Worm (Caenorhabditis elegans) whole organism, young adult: Measurements from ENCODE around the gene best-19.
A peak's percentile ranks its signal among the peaks of the same experiment; 100 is the strongest.

Experiments used
- B0336.3 ChIP-seq: fragments of 200-800 bp; sonication (Bioruptor generic); IDR thresholded peaks from 2 replicates; pipeline ENCODE4 v1.3.6; 2022; ENCODE audit warnings: missing genetic modification characterization, missing compliant biosample characterization
- F10E7.11 ChIP-seq: sonication (generic microtip); optimal IDR thresholded peaks from 2 replicates; lab custom pipeline; 2017; ENCODE audit warnings: mild to moderate bottlenecking, missing genetic modification characterization, moderate library complexity, missing compliant biosample characterization
- F22D6.2 ChIP-seq: sonication (generic microtip); optimal IDR thresholded peaks from 2 replicates; lab custom pipeline; 2016; ENCODE audit warnings: mild to moderate bottlenecking, missing genetic modification characterization, missing compliant biosample characterization
- F39B2.1 ChIP-seq: fragments of 200-800 bp; sonication (Bioruptor generic); IDR thresholded peaks from 2 replicates; pipeline ENCODE4 v1.3.6; 2022; ENCODE audit warnings: missing genetic modification reagents, missing genetic modification characterization, missing compliant biosample characterization
- F55B11.4 ChIP-seq: sonication (generic microtip); optimal IDR thresholded peaks from 2 replicates; lab custom pipeline; 2016; ENCODE audit warnings: missing compliant biosample characterization, missing genetic modification characterization, borderline replicate concordance; ENCODE audit not compliant: insufficient read depth
- akir-1 ChIP-seq: fragments of 200-800 bp; sonication (Bioruptor generic); optimal IDR thresholded peaks from 2 replicates; lab custom pipeline; 2018; ENCODE audit warnings: mild to moderate bottlenecking, missing genetic modification characterization, moderate library complexity, missing compliant biosample characterization
- atf-7 ChIP-seq: sonication (generic microtip); optimal IDR thresholded peaks from 2 replicates; lab custom pipeline; 2017; ENCODE audit warnings: mild to moderate bottlenecking, missing genetic modification characterization, missing compliant biosample characterization
- athp-1 ChIP-seq: sonication (generic microtip); optimal IDR thresholded peaks from 2 replicates; lab custom pipeline; 2017; ENCODE audit warnings: mild to moderate bottlenecking, missing genetic modification characterization, missing compliant biosample characterization
- ccch-3 ChIP-seq: fragments of 200-800 bp; sonication (Bioruptor generic); optimal IDR thresholded peaks from 2 replicates; lab custom pipeline; 2018; ENCODE audit warnings: mild to moderate bottlenecking, missing genetic modification characterization, missing compliant biosample characterization
- ceh-58 ChIP-seq: fragments of 200-800 bp; sonication (Bioruptor generic); IDR thresholded peaks from 2 replicates; pipeline ENCODE4 v1.3.6; 2022; ENCODE audit warnings: missing genetic modification characterization, missing compliant biosample characterization
- dox-1 ChIP-seq: fragments of 200-800 bp; sonication (Bioruptor generic); IDR thresholded peaks from 2 replicates; pipeline ENCODE4 v1.3.6; 2022; ENCODE audit warnings: missing genetic modification reagents, missing genetic modification characterization, missing compliant biosample characterization
- dpff-1 ChIP-seq: sonication (generic microtip); optimal IDR thresholded peaks from 2 replicates; lab custom pipeline; 2017; ENCODE audit warnings: mild to moderate bottlenecking, missing genetic modification characterization, missing compliant biosample characterization
- dpl-1 ChIP-seq: fragments of 150-350 bp; optimal IDR thresholded peaks from 2 replicates; lab custom pipeline; 2014; ENCODE audit warnings: missing biosample characterization, missing genetic modification reagents, missing genetic modification characterization
- efl-1 ChIP-seq: fragments of 150-350 bp; optimal IDR thresholded peaks from 2 replicates; lab custom pipeline; 2014; ENCODE audit warnings: missing biosample characterization, missing genetic modification reagents, missing genetic modification characterization
- egl-44 ChIP-seq: fragments of 200-800 bp; sonication (Bioruptor generic); IDR thresholded peaks from 2 replicates; pipeline ENCODE4 v1.3.6; 2022; ENCODE audit warnings: missing genetic modification reagents, missing genetic modification characterization, missing compliant biosample characterization
- gei-17 ChIP-seq: fragments of 200-800 bp; sonication (Bioruptor generic); optimal IDR thresholded peaks from 2 replicates; lab custom pipeline; 2018; ENCODE audit warnings: mild to moderate bottlenecking, missing genetic modification characterization, missing compliant biosample characterization
- him-1 ChIP-seq: sonication (generic microtip); optimal IDR thresholded peaks from 2 replicates; lab custom pipeline; 2016; ENCODE audit warnings: missing genotype, missing genetic modification reagents, missing genetic modification characterization, missing compliant biosample characterization
- hmg-1.2 ChIP-seq: fragments of 200-800 bp; sonication (Bioruptor generic); IDR thresholded peaks from 2 replicates; pipeline ENCODE4 v1.3.6; 2022; ENCODE audit warnings: missing genetic modification reagents, missing genetic modification characterization, missing compliant biosample characterization
- hsf-1 ChIP-seq: fragments of 200-800 bp; sonication (Bioruptor generic); IDR thresholded peaks from 2 replicates; pipeline ENCODE4 v1.3.6; 2022; ENCODE audit warnings: missing genetic modification reagents, missing genetic modification characterization, missing compliant biosample characterization
- lin-26 ChIP-seq: fragments of 200-800 bp; sonication (Bioruptor generic); IDR thresholded peaks from 2 replicates; pipeline ENCODE4 v1.3.6; 2022; ENCODE audit warnings: missing genetic modification reagents, missing genetic modification characterization, missing compliant biosample characterization
- lin-35 ChIP-seq, 3 experiments: fragments of 150-350 bp in 2 of 3; sonication (generic microtip) in 1 of 3; optimal IDR thresholded peaks; 2 replicates each; lab custom pipeline; 2014 to 2018; ENCODE audit warnings: missing biosample characterization in 3 of 3, missing genetic modification characterization in 3 of 3, missing genetic modification reagents in 3 of 3
- lin-40 ChIP-seq: sonication (generic microtip); optimal IDR thresholded peaks from 2 replicates; lab custom pipeline; 2016; ENCODE audit warnings: missing genetic modification characterization, mild to moderate bottlenecking, missing compliant biosample characterization, missing genotype, missing genetic modification reagents
- lsl-1 ChIP-seq: fragments of 200-800 bp; sonication (Bioruptor generic); optimal IDR thresholded peaks from 2 replicates; lab custom pipeline; 2018; ENCODE audit warnings: mild to moderate bottlenecking, missing genetic modification characterization, moderate library complexity, missing compliant biosample characterization
- mxl-1 ChIP-seq: sonication (generic microtip); optimal IDR thresholded peaks from 2 replicates; lab custom pipeline; 2016; ENCODE audit warnings: missing genetic modification characterization, missing compliant biosample characterization
- rec-8 ChIP-seq, 2 experiments: sonication (generic microtip); optimal IDR thresholded peaks; 2 replicates each; lab custom pipeline; 2016; ENCODE audit warnings: mild to moderate bottlenecking in 2 of 2, missing genetic modification characterization in 2 of 2, missing genetic modification reagents in 2 of 2, missing genotype in 2 of 2, missing biosample characterization in 1 of 2, missing compliant biosample characterization in 1 of 2, moderate library complexity in 1 of 2
- rpc-1 ChIP-seq, 2 experiments: fragments of 150-350 bp in 1 of 2; sonication (generic microtip) in 1 of 2; optimal IDR thresholded peaks; 2 replicates each; lab custom pipeline; 2014 to 2018; ENCODE audit warnings: missing biosample characterization in 1 of 2, missing genetic modification characterization in 1 of 2, missing genetic modification reagents in 1 of 2, missing genotype in 1 of 2
- sdz-38 ChIP-seq: sonication (generic microtip); optimal IDR thresholded peaks from 2 replicates; lab custom pipeline; 2016; ENCODE audit warnings: missing genotype, missing genetic modification characterization, missing compliant biosample characterization
- sea-2 ChIP-seq: fragments of 200-800 bp; sonication (Bioruptor generic); IDR thresholded peaks from 2 replicates; pipeline ENCODE4 v1.3.6; 2022; ENCODE audit warnings: missing genetic modification characterization, missing compliant biosample characterization
- somi-1 ChIP-seq: fragments of 200-800 bp; sonication (Bioruptor generic); optimal IDR thresholded peaks from 2 replicates; lab custom pipeline; 2018; ENCODE audit warnings: mild to moderate bottlenecking, missing genetic modification characterization, missing compliant biosample characterization
- tbp1 ChIP-seq: fragments of 200-800 bp; sonication (Bioruptor generic); optimal IDR thresholded peaks from 2 replicates; lab custom pipeline; 2018; ENCODE audit warnings: mild to moderate bottlenecking, missing genetic modification characterization, missing compliant biosample characterization
- ztf-22 ChIP-seq: fragments of 200-800 bp; sonication (Bioruptor generic); optimal IDR thresholded peaks from 2 replicates; lab custom pipeline; 2018; ENCODE audit warnings: mild to moderate bottlenecking, missing genetic modification characterization, moderate library complexity, missing compliant biosample characterization
- ztf-26 ChIP-seq: sonication (generic microtip); optimal IDR thresholded peaks from 2 replicates; lab custom pipeline; 2017; ENCODE audit warnings: missing genetic modification characterization, missing compliant biosample characterization
- ztf-28 ChIP-seq: fragments of 200-800 bp; sonication (Bioruptor generic); IDR thresholded peaks from 2 replicates; pipeline ENCODE4 v1.3.6; 2022; ENCODE audit warnings: missing genetic modification reagents, missing genetic modification characterization, missing compliant biosample characterization

best-19 gene

DNA sequence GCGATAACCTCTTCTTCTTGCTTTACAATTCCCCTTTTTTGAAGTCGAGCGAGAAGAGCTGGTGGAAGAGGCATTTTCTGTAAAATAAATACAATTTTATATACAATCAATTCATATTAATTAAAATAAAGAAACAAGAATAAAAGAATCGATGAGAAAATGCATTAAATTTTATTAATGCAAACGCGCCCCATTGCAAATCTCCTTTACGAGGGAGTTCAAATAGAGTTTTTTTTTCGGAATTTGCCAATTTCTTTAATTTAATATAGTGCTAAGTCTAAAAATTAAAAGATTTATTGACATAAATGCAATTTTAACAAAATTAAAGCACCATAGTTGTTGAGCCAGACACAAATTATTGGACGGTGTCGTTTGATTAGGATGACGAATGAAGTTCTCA, 21.8 kb upstream of the best-19 start, which contains the start of gene pqbp-1.1 (continued):
- TF ChIP-seq B0336.3 (no peak), lin-26 (GFP tag; lab: Robert Waterston, UW) (no peak), ceh-58 (GFP tag; lab: Robert Waterston, UW) (no peak), efl-1 (peak; percentile 55), somi-1 (GFP tag; lab: Kevin White, UChicago) (no peak)
- TF ChIP-seq, all 124 proteins: peak for 6

DNA sequence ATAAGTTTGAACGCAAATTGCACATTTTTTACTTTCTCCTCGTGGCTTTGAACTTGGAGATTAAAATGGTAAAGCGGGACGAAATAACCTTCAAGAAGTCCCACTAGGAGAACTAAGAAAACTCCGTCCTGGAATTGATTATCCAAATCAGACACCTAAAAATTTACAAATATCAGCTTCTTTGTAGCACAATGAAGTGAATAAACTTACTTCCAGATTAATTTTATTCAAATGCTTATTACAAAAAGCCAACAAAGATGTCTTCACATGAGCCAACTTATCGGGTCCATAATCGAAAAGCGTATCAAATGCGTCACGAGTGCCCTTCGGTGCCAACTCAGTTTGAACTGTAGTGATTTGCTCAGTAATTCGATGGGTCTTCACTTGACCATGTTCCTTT, 21.0 kb upstream of the best-19 start:
- no peak for TF ChIP-seq F10E7.11 (tag; lab: Kevin White, UChicago)
- TF ChIP-seq lin-40 (tag; lab: Kevin White, UChicago) = no peak
- no peak for TF ChIP-seq F22D6.2 (tag; lab: Kevin White, UChicago)
- TF ChIP-seq, all 124 proteins: peak for 0

DNA sequence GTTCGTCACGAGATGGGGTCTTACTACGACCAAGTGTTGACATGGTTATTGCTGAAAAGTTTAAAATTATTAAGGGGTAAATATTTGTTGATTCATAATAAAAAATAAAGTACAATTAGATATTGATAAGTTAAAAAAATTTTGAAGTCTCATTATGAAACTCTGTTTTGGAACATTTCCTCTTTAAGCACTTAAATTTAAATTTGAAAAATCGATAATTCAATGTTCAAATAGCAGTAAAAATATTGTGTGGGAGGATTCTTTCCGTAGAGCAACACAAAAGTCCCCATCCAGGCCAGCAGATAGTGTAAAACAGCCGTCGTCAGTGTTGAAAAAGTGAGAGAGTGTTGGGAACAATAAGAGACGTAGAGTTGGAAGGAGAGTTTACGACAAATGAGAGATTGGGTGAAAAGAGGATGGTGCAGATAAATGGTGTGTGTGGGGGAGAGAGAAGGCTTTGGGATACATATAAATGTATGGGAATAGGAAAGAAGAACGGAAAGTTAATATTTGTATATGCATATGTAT, 19.2 kb upstream of the best-19 start, which contains the start of gene pat-6:
Gene pat-6, minus strand, starts transcription at position 51 of the 528 bp plus-strand sequence.
- no peak for TF ChIP-seq ztf-22 (GFP tag; lab: Kevin White, UChicago)
- no peak for TF ChIP-seq gei-17 (GFP tag; lab: Kevin White, UChicago)
- no peak for TF ChIP-seq ztf-28
- TF ChIP-seq lin-35 (GFP tag; optimal IDR thresholded peaks at IDR 0.05; lab: Kevin White, UChicago) = peak in 1 of 3 experiments; percentile 34
- no peak for TF ChIP-seq athp-1
- TF ChIP-seq hsf-1 (GFP tag; lab: Robert Waterston, UW) = no peak
- TF ChIP-seq him-1 (tag; lab: Kevin White, UChicago) = no peak
- no peak for TF ChIP-seq F39B2.1 (GFP tag; lab: Robert Waterston, UW)
- TF ChIP-seq dpff-1 (tag; lab: Kevin White, UChicago) = no peak
- TF ChIP-seq dpl-1 (GFP tag; lab: Kevin White, UChicago) = no peak
- TF ChIP-seq hmg-1.2 = peak; percentile 80; the same call in 1 of the 2 replicates
- TF ChIP-seq dox-1 = no peak
- TF ChIP-seq ztf-26 = no peak
- no peak for TF ChIP-seq lsl-1 (GFP tag; lab: Kevin White, UChicago)

DNA sequence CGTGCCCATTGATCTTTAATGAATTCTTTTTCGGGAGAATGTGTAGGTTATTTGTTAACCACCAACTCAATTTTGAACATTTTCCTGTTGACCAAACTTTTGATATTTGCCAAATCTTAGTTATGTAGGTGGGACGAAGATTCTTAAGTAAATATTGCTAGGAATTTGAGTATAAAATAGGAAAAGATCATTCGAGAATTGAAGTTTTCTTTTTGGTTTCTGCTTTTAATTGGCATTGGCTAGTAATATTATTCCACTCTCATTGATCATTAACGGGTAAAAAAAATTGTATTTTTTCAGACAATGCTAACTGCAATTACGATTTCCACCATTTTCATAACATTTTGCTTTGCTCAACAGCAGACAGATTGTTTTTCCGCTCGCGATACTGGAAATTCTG, 17.3 kb upstream of the best-19 start, which contains the start of gene T21D12.12:
Gene T21D12.12, plus strand, starts transcription at position 301 of the 400 bp plus-strand sequence.
- TF ChIP-seq atf-7 (tag; lab: Kevin White, UChicago) = no peak

DNA sequence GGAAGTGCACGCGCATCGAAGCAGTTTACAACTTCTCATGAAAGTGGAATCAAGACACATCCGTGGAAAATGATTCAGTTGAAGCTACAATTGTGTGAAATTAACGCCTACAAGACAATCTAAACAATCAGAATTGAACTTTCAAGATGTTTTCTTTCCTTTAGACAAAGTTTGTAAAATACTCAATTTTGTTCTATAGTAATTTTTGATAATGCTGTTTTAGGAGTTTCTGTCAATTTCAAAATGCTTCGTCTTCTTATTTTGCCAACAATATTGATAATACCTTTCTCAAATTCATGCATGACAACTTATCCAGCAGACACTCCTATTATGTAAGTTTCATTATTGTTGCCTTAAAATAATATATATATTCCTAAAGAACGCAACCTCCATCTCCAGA, 14.3 kb upstream of the best-19 start, which contains the start of gene T21D12.11:
Gene T21D12.11, plus strand, starts transcription at position 301 of the 400 bp plus-strand sequence.
- TF ChIP-seq ztf-28 (no peak), him-1 (tag; lab: Kevin White, UChicago) (no peak), tbp1 (GFP tag; lab: Kevin White, UChicago) (no peak), mxl-1 (tag; lab: Kevin White, UChicago) (no peak), sdz-38 (no peak), ccch-3 (GFP tag; lab: Kevin White, UChicago) (no peak), egl-44 (no peak), akir-1 (no peak), rpc-1 (optimal IDR thresholded peaks at IDR 0.05; lab: Kevin White, UChicago) (no peak), rpc-1 (tag; optimal IDR thresholded peaks at IDR 0.05; lab: Kevin White, UChicago) (no peak)

DNA sequence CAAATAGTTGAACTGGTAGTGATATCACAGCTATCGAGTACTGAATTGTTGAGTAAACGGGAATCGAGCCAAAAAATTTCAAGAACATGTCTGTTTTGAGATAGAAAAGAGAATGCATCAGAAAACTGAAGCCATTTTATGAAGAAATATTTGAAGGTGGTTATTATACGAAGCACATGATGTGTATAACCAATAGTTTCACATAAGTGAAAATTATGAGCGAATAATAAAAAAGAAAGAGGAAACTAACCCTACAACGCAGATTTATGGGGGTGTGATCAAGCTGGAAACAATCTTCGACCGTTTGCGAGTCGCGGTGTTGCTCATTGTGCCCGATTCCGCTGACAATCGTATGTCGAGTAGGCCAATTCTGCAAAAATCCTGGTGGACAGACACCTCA, 10.1 kb upstream of the best-19 start, which contains the start of gene srh-282:
Gene srh-282, minus strand, starts transcription at position 101 of the 400 bp plus-strand sequence.
- TF ChIP-seq lsl-1 (GFP tag; lab: Kevin White, UChicago) (no peak), sea-2 (GFP tag; lab: Robert Waterston, UW) (no peak), rec-8 (tag; optimal IDR thresholded peaks at IDR 0.05; lab: Kevin White, UChicago) (no peak), F55B11.4 (tag; lab: Kevin White, UChicago) (no peak)
